Worm (Caenorhabditis elegans) whole organism, L4/young adult: ENCODE measurements around the gene W06D11.3.
"Not testable (repeated sequence)": the region's sequence is repeated elsewhere in the genome, so short reads cannot be mapped to it uniquely, and the experiment has no call there.

Experiments
- W03F9.2 ChIP-seq: fragments of 150-350 bp; optimal IDR thresholded peaks from 2 replicates; lab custom pipeline; 2014; ENCODE audit warnings: missing biosample characterization, missing genetic modification characterization
- dao-5 ChIP-seq: sonication (generic microtip); optimal IDR thresholded peaks from 2 replicates; lab custom pipeline; 2016; ENCODE audit warnings: missing genotype, missing genetic modification characterization, moderate library complexity, missing compliant biosample characterization
- him-1 ChIP-seq: sonication (generic microtip); optimal IDR thresholded peaks from 2 replicates; lab custom pipeline; 2016; ENCODE audit warnings: missing genotype, missing genetic modification reagents, missing genetic modification characterization, missing compliant biosample characterization

The W06D11.3 gene

DNA sequence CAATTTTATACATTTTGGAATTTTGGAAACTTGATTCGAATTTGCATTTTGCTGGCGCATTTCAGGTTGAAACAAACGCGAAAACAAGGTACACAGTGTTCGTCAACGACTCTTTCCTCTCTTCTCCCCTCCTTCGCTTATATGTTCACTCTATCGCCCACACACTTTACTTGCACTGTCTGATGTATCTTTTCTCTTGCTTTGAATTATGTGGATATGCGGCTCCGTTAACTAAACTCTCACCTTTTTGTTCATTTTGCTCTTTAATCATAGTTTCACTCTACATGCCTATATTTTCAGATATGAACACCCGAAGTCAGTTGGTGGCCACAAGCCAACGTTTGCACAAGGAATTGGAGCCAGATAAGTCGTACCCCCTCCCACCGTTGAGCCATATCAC is 4.2 kb upstream of the W06D11.3 start, which contains the start of gene W06D11.1:
Gene W06D11.1, plus strand, starts transcription at position 301 of the 400 bp plus-strand sequence.
- TF ChIP-seq dao-5 (tag; lab: Kevin White, UChicago) (no peak), W03F9.2 (no peak), him-1 (no peak)

DNA sequence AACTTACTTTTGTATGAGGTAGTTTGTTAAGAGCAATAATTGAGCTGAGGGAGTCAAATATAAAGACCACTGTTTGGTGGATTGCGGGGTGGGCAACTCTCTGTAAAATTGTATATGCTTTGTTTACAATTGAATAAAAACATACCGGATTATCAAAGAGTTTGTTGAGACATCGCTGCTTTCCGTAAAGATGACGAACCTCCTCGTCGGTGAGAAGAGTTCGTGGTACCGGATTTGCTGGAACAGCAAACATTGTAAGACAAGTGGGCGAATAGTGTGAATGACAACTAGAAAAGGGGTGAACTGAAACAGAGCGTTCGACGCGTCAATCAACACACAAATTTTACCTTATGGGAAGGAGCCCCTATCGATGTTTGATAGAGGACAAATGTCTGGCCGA is 2.1 kb upstream of the W06D11.3 start, which contains the start of gene W06D11.2:
Gene W06D11.2, minus strand, starts transcription at position 339 of the 400 bp plus-strand sequence.
- TF ChIP-seq dao-5 (tag; lab: Kevin White, UChicago) = no peak
- TF ChIP-seq him-1 = no peak
- TF ChIP-seq W03F9.2 = no peak

DNA sequence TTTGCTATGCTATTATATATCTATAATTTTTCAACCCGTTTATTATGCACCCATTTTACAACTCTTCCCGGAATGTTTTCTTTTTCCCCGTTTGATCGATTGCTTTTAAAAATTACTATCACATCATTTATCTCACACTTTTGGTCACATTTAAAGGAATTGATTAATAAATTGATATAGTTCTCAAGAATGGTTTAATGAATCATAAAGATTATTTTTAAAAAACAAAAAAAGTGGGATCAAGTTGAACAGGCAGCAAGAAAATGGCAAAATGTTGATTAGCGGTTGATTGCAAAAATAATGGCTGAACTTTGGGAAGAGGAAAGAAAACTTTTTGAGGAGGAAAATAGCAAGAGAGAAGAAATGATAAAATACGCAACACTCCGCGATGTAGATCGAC is 1.4 kb downstream of the W06D11.3 start, which contains the start of gene W06D11.5:
Gene W06D11.5, plus strand, starts transcription at position 301 of the 400 bp plus-strand sequence.
- TF ChIP-seq dao-5 (tag; lab: Kevin White, UChicago) (no peak), W03F9.2 (no peak), him-1 (no peak)

DNA sequence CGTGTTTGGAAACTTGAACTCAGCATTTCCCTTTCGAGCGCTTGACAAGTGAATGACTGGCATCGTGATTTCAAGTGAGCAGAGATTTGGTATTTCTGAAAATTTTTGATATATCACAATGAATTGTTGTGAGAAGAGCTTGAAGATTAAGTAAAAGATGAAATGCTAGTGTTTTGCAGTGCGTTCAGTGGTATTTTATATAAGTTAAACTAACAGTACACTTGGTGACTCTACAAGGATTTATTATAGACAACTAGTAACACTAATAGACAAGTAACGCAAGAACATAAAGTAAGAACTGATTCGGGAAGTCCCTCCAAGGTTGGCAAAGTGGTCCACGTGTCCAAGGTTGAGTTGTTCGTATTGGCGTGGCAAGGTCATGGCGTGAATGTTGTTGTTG is 4.3 kb downstream of the W06D11.3 start, which contains the start of gene dot-1.3:
Gene dot-1.3, minus strand, starts transcription at position 101 of the 400 bp plus-strand sequence.
- TF ChIP-seq him-1; W03F9.2; dao-5 (tag; lab: Kevin White, UChicago): not testable (repeated sequence)

DNA sequence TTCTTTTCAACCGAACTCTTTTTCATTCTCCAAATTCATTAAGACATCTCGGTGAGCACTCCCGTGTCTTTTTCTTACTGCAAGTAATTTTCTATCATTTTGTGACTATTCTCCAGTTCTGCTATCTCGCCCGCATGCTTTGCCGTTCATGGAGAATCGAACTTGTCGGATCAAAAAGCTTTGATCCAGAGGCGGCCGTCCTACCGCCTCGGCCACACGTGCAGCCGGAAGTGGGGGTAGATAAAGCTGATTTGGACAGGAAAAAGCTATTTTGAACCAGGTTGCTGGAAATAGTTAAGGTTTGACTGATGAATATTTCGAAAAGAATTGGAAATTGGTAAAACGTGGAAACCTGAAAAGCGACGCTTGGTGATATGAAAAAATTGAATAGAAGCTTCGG is 5.7 kb downstream of the W06D11.3 start:
- TF ChIP-seq him-1 (no peak), W03F9.2 (no peak), dao-5 (tag; lab: Kevin White, UChicago) (no peak)

DNA sequence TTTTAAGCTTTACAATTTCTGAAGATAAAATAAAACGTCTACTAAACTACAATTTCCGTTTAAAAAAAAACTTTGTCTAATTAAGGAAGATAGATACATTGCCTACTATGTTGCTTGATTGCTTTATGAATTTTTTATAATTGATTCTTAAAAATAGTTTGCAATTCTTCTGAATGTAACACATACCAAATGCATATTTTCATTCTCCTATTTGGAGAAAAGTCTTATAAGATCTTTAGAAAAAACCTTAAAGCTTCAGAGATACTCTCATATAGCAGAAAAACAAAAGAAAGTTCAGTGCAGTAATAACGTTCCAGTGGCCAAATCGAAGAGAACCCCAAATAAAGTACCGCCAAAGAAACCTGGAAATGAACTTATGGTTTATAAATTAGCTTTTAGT is 8.1 kb downstream of the W06D11.3 start, which contains the start of gene phf-32:
Gene phf-32, plus strand, starts transcription at position 301 of the 400 bp plus-strand sequence.
- TF ChIP-seq him-1 (no peak), W03F9.2 (no peak), dao-5 (tag; lab: Kevin White, UChicago) (no peak)

DNA sequence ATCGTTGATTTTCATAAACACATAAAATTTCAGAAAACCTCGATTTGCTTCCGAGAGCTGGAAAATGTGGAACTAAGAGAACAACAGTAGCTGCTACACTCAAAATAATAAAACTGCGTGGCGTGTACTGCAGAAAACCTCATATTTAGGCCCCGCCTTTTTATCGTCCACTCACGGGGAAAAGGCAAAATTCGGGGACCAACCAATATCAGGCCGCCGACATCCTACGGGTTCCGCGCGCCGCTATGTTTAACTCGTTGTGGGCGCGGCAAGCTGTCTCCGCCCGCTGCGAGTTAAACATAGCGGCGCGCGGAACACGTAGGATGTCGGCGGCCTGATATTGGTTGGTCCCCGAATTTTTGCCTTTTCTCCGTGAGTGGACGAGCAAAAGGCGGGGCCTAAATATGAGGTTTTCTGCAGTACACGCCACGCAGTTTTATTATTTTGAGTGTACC is 9.6 kb downstream of the W06D11.3 start, which contains the start of gene F17A2.16:
Gene F17A2.16, plus strand, starts transcription at position 405 of the 455 bp plus-strand sequence.
- not testable (repeated sequence) for TF ChIP-seq him-1; W03F9.2; dao-5 (tag; lab: Kevin White, UChicago)

DNA sequence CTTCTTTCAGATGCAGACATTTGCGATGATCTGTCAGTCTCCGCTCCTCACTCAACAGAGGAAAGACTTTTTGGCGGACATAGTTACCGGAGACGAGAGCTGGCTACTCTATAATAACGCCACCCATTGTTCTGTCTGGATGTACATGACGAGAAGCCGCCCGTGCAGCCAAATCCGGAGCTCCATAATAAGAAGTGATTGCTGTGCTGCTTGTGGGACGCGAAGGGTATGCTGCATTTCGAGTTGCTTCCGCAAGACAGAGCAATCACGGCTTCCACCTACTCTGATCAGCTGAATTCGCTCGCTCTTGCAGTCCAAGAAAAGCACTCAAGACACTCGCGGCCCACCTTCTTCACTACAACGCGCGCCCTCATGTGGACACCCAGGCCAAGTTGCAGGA is 15.3 kb downstream of the W06D11.3 start:
- TF ChIP-seq W03F9.2 (no peak), dao-5 (tag; lab: Kevin White, UChicago) (no peak), him-1 (no peak)

DNA sequence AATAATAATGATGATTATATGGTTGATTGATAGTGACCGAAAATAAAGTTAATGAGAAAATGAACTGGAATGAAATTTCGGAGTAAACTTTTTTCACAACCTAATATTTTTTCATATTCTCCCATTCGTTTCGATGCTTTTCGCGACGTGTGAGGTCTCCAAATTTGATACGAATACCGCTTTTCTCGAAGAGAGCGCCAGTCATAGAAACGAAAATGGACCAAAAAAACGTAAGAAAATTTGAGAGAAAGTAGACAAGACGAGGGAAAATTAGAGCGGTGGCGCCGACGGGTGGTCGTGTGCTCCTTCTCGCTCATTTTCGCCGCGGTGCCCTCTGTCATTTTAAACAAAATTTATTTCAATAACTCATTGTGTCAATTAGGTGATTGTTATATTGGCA is 15.9 kb downstream of the W06D11.3 start:
- TF ChIP-seq W03F9.2 (no peak), him-1 (no peak), dao-5 (tag; lab: Kevin White, UChicago) (no peak)

DNA sequence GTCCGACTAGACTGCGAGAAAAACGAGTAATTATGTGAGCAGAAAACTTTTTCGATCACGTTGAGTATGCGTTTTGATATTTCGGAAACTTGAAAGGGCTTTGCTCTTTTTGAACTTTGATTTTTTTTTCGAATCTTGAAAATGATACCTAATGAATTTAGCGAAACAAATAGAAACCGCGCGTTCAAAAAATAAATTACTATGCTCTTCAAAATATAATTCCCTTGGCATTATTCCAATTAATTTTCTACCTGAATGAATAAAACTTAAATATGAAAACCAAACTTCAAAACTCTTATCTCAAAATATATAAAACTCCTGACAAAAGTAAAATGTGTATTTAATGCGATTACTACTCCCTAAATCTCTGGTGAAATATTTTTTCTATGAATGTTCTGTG is 16.8 kb downstream of the W06D11.3 start, which contains the start of gene xtr-2:
Gene xtr-2, plus strand, starts transcription at position 301 of the 400 bp plus-strand sequence.
- TF ChIP-seq dao-5 (tag; lab: Kevin White, UChicago) (no peak), him-1 (no peak), W03F9.2 (no peak)

DNA sequence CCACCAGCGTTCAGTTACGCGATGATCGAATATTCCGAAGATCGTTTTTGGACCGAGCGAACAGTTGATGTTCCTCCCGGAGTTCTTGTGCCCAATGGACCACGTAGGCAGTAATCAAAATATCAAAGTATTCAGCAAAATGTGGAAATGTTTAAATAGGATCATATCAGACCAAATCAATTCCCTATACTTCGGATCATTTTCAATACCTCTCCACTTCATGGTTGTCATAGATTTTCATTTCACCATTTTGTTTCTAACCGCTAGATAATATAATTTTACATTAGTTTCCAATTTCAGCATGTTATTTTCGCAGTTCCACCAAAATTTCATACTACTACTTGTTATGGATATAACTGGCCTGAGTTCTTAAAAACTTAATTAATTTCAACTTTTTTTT is 19.1 kb downstream of the W06D11.3 start:
- TF ChIP-seq dao-5 (tag; lab: Kevin White, UChicago) (no peak), him-1 (no peak), W03F9.2 (no peak)

DNA sequence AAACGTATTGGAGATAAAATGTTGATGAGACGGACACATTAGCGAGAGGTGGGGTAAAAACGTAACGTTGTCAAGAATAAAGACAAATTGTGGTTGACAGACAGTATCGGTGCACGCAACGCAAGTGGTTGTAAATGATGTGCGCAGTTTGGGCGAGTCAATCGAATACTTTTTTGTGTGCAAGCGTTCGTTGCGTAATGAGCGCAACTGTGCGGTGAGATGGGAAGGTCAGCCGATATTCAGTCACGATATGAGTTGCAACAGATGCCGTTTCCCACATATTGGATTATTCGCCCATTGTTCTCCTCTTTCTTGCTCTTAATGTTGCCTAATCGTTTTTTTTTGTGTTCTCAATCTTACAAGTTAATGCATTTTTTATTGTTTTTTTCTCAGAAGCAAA is 22.3 kb downstream of the W06D11.3 start, which contains the start of gene ceh-40:
Gene ceh-40, minus strand, starts transcription at position 41 of the 400 bp plus-strand sequence.
- TF ChIP-seq W03F9.2 (no peak), dao-5 (tag; lab: Kevin White, UChicago) (no peak), him-1 (no peak)

DNA sequence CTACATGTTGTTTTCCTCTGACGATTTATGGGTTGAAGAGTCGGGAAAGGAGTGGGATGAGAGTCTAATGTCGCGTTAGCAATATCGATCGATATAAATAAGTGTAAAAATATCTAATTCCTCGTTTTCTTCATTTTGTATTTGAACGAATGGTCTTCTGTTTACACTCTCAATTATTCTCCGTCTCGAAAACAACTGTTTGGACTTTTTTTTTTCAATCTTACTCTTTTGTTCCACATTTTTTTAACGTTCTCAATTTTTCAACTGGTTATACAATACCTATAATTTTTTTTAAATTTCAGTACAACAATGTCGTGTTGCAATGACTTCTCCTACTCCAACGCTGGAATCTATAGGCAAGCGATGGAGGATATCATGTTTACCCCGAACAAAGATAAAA is 22.9 kb downstream of the W06D11.3 start, which contains the start of gene F17A2.13:
Gene F17A2.13, plus strand, starts transcription at position 301 of the 400 bp plus-strand sequence.
- TF ChIP-seq dao-5 (tag; lab: Kevin White, UChicago) = no peak
- TF ChIP-seq him-1 = no peak
- no peak for TF ChIP-seq W03F9.2

DNA sequence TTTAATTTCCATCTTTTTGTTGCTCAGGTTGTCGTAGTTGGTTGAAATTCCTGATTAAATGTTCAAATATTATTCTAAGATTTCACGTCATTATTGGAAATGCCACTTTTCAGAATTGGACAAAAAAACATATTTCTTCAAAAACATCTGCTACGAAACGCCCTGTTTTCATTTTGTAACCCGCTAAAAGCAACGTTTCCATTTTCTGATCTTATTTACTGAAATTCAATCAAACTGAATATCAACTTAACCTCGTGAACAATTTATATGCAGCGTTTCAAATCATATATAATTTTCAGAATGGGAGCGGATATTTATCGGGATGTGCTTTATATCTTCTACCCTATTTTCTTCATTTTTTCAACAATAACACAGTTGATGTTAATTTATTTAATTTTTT is 25.0 kb downstream of the W06D11.3 start, which contains the start of gene srd-40:
Gene srd-40, plus strand, starts transcription at position 301 of the 400 bp plus-strand sequence.
- TF ChIP-seq dao-5 (tag; lab: Kevin White, UChicago) = no peak
- no peak for TF ChIP-seq W03F9.2
- TF ChIP-seq him-1 = no peak

DNA sequence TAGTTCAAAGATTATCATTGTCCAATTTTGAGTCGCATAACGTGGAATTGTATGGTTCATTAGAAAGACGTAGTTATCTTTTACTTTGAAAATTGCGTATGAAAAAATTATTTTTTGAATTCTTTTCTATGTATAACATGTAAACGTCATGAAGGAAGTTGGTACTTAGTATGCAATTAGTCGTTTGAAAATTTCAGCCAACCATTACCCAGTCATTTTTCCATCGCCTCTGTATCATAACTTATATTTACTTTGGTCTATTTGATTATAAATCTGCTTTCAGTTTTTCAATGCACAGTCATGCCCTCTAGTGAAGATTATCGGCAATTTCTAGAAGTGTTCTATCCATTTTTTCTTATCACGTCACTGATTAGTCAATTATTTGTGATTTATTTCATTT is 27.9 kb downstream of the W06D11.3 start, which contains the start of gene srd-41:
Gene srd-41, plus strand, starts transcription at position 301 of the 400 bp plus-strand sequence.
- TF ChIP-seq W03F9.2 (no peak), him-1 (no peak)
